Worm (Caenorhabditis elegans): ENCODE data around the gene aldo-1.
A peak's percentile ranks its signal among the peaks of the same experiment; 100 is the strongest.

Gene aldo-1

DNA sequence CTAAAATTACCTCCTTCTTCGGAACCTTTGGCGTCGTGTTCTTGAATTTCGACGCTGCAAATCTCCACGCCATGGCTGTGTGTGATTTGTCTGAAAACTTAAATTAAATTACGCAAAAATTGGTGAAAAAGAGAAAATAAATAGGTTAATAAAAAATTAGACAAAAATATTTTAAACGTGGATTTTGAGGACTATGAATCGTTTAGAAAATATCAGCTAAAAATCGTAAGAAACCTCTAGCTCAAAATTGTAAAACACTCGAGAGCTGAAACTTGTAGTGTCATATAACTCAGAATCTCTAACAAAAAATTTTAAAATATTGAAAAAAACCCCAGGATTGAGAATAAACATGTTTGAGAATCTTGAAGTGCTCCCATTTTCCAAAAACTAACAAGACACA, 40.7 kb downstream of the aldo-1 start, which contains the start of gene pod-1:
Gene pod-1, minus strand, starts transcription at position 101 of the 400 bp plus-strand sequence.
- TF ChIP-seq zag-1 (tag; optimal IDR thresholded peaks at IDR 0.05) (no peak), ceh-9 (tag; optimal IDR thresholded peaks at IDR 0.05) (no peak), elt-1 (tag; optimal IDR thresholded peaks at IDR 0.05) (no peak), sea-2 (GFP tag; optimal IDR thresholded peaks at IDR 0.05) (no peak), nhr-12 (tag; optimal IDR thresholded peaks at IDR 0.05) (no peak), aly-2 (tag; optimal IDR thresholded peaks at IDR 0.05) (no peak), fos-1 (tag; optimal IDR thresholded peaks at IDR 0.05) (no peak), nfya-1 (tag; optimal IDR thresholded peaks at IDR 0.05; ENCODE audit: insufficient read depth) (no peak), ceh-16 (tag; optimal IDR thresholded peaks at IDR 0.05) (no peak), R02D3.7 (tag; optimal IDR thresholded peaks at IDR 0.05) (no peak)

DNA sequence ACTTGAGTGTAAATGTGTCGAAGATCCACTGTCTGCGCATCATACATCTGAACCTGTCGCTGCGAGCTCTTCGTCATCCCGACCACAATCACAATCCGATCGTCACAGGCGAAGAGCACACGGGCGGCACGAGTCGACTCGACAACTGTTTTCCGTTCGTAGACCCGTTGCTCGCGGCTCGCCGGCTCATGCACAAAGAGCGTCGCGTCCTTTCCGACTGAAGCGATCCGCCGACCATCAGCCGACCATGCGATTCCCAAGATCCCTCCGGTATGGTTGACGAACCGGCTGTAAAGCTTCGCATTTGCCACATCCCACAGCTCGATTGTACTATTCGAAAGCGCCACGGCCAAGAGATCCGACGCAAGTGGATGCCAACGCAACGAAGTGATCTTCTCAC, 46.3 kb downstream of the aldo-1 start:
- TF ChIP-seq nhr-23 (tag; optimal IDR thresholded peaks at IDR 0.05) (no peak), ZK546.5 (tag; optimal IDR thresholded peaks at IDR 0.05) (no peak), nhr-76 (tag; optimal IDR thresholded peaks at IDR 0.05) (no peak), elt-3 (tag; optimal IDR thresholded peaks at IDR 0.05) (no peak), ceh-16 (tag; optimal IDR thresholded peaks at IDR 0.05) (no peak), nhr-237 (tag; optimal IDR thresholded peaks at IDR 0.05) (no peak), nhr-12 (tag; optimal IDR thresholded peaks at IDR 0.05) (no peak), pqm-1 (tag; optimal IDR thresholded peaks at IDR 0.05) (no peak), ztf-4 (tag; optimal IDR thresholded peaks at IDR 0.05) (no peak), fkh-2 (tag; optimal IDR thresholded peaks at IDR 0.05) (no peak), R02D3.7 (tag; optimal IDR thresholded peaks at IDR 0.05) (no peak), eor-1 (tag; optimal IDR thresholded peaks at IDR 0.05) (no peak), ceh-28 (tag; optimal IDR thresholded peaks at IDR 0.05) (no peak), elt-1 (tag; optimal IDR thresholded peaks at IDR 0.05) (no peak), nhr-67 (tag; optimal IDR thresholded peaks at IDR 0.05) (no peak), nhr-77 (tag; optimal IDR thresholded peaks at IDR 0.05) (no peak), ztf-11 (tag; optimal IDR thresholded peaks at IDR 0.05) (no peak), jun-1 (tag; optimal IDR thresholded peaks at IDR 0.05) (no peak)

DNA sequence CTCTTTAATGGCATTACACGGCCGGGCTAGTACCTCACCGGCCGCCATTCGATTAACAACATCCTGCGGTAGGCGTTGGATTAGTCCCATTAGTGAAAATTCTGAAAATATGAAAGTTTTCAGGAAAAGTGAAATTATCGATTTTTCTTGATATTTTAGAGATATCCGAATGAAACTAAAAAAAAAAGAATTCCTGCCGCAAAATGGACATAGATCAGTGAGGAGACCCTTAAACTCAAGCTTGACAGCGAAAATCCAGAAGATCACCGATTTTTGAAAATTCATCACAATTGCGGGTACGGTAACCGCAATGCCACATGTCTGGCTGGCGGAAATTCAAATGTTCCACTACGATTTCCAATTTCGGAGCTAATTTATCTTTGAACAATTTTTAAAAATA, 50.3 kb downstream of the aldo-1 start, which contains the start of gene mlh-1:
Gene mlh-1, minus strand, starts transcription at position 101 of the 400 bp plus-strand sequence.
- TF ChIP-seq ztf-4 (tag; optimal IDR thresholded peaks at IDR 0.05) (no peak), ceh-28 (tag; optimal IDR thresholded peaks at IDR 0.05) (peak; percentile 15)

All from whole organism, L3 larva.